Fruit fly (Drosophila melanogaster) whole organism, prepupa: ENCODE data around the gene org-1.

Experiments used
- Blimp-1 ChIP-seq: fragments of 200-800 bp; sonication (Bioruptor generic); optimal IDR thresholded peaks from 3 replicates; lab custom pipeline; 2017; ENCODE audit warnings: missing biosample characterization, missing genetic modification characterization, mild to moderate bottlenecking, moderate library complexity, missing genetic modification reagents
- CG10631 ChIP-seq: fragments of 200-800 bp; sonication (Bioruptor generic); optimal IDR thresholded peaks from 2 replicates; lab custom pipeline; 2016; ENCODE audit warnings: missing biosample characterization, missing genetic modification characterization
- CG11762 ChIP-seq: fragments of 200-800 bp; sonication (Bioruptor generic); optimal IDR thresholded peaks from 3 replicates; lab custom pipeline; 2016; ENCODE audit warnings: missing biosample characterization, missing genetic modification characterization; ENCODE audit not compliant: insufficient read depth
- CG1621 ChIP-seq: fragments of 200-800 bp; sonication (Bioruptor generic); optimal IDR thresholded peaks from 3 replicates; lab custom pipeline; 2018; ENCODE audit warnings: missing biosample characterization, mild to moderate bottlenecking, missing genetic modification characterization
- CG16779 ChIP-seq: fragments of 200-800 bp; sonication (Bioruptor generic); optimal IDR thresholded peaks from 3 replicates; lab custom pipeline; 2017; ENCODE audit warnings: missing biosample characterization, mild to moderate bottlenecking, missing genetic modification characterization
- CG31627 ChIP-seq: fragments of 200-800 bp; sonication (Bioruptor generic); optimal IDR thresholded peaks from 3 replicates; lab custom pipeline; 2016; ENCODE audit warnings: missing biosample characterization, missing genetic modification characterization
- CG3919 ChIP-seq: fragments of 200-800 bp; sonication (Bioruptor generic); optimal IDR thresholded peaks from 3 replicates; lab custom pipeline; 2016; ENCODE audit warnings: missing biosample characterization, missing genetic modification characterization
- CG6163 ChIP-seq: fragments of 200-800 bp; sonication (Bioruptor generic); IDR thresholded peaks from 3 replicates; pipeline ENCODE4 v1.3.6; 2022; ENCODE audit warnings: missing biosample characterization, missing genetic modification characterization
- CG6792 ChIP-seq: fragments of 200-800 bp; sonication (Bioruptor generic); optimal IDR thresholded peaks from 3 replicates; lab custom pipeline; 2016; ENCODE audit warnings: missing biosample characterization, missing genetic modification characterization
- CG6808 ChIP-seq: fragments of 200-800 bp; sonication (Bioruptor generic); optimal IDR thresholded peaks from 3 replicates; lab custom pipeline; 2017; ENCODE audit warnings: missing biosample characterization, missing genetic modification characterization, mild to moderate bottlenecking, moderate library complexity, missing genetic modification reagents
- CG8319 ChIP-seq: fragments of 200-800 bp; sonication (Bioruptor generic); optimal IDR thresholded peaks from 3 replicates; lab custom pipeline; 2016; ENCODE audit warnings: missing biosample characterization, missing genetic modification characterization
- CG9139 ChIP-seq: fragments of 200-800 bp; sonication (Bioruptor generic); optimal IDR thresholded peaks from 3 replicates; lab custom pipeline; 2017; ENCODE audit warnings: missing biosample characterization, mild to moderate bottlenecking, missing genetic modification characterization
- Eip75B ChIP-seq: fragments of 200-800 bp; sonication (Bioruptor generic); optimal IDR thresholded peaks from 3 replicates; lab custom pipeline; 2016; ENCODE audit warnings: missing biosample characterization, missing genetic modification characterization
- Eip78C ChIP-seq: fragments of 200-800 bp; sonication (Bioruptor generic); peaks from one replicate; lab custom pipeline; 2016; ENCODE audit warnings: missing biosample characterization, missing genetic modification characterization
- Ets21C ChIP-seq: fragments of 200-800 bp; sonication (Bioruptor generic); optimal IDR thresholded peaks from 3 replicates; lab custom pipeline; 2016; ENCODE audit warnings: missing biosample characterization, missing genetic modification characterization
- Ets96B ChIP-seq: fragments of 200-800 bp; optimal IDR thresholded peaks from 2 replicates; lab custom pipeline; 2019; ENCODE audit warnings: missing biosample characterization, mild to moderate bottlenecking, missing genetic modification characterization, moderate library complexity
- Hr38 ChIP-seq: sonication (Bioruptor generic); optimal IDR thresholded peaks from 2 replicates; lab custom pipeline; 2016; ENCODE audit warnings: missing biosample characterization, missing genetic modification characterization
- Hr39 ChIP-seq: fragments of 200-800 bp; sonication (Bioruptor generic); optimal IDR thresholded peaks from 2 replicates; lab custom pipeline; 2016; ENCODE audit warnings: missing biosample characterization, missing genetic modification characterization
- Hr4 ChIP-seq: fragments of 200-800 bp; sonication (Bioruptor generic); optimal IDR thresholded peaks from 3 replicates; lab custom pipeline; 2016; ENCODE audit warnings: missing biosample characterization, missing genetic modification characterization
- Met ChIP-seq: fragments of 200-800 bp; sonication (Bioruptor generic); optimal IDR thresholded peaks from 3 replicates; lab custom pipeline; 2016; ENCODE audit warnings: missing biosample characterization, missing genetic modification characterization
- OdsH ChIP-seq: fragments of 200-800 bp; sonication (Bioruptor generic); optimal IDR thresholded peaks from 3 replicates; lab custom pipeline; 2016; ENCODE audit warnings: missing biosample characterization, missing genetic modification characterization
- Smox ChIP-seq: fragments of 200-800 bp; sonication (Bioruptor generic); optimal IDR thresholded peaks from 3 replicates; lab custom pipeline; 2016; ENCODE audit warnings: missing biosample characterization, missing genetic modification characterization
- Sox102F ChIP-seq: fragments of 200-800 bp; sonication (Bioruptor generic); optimal IDR thresholded peaks from 2 replicates; lab custom pipeline; 2016; ENCODE audit warnings: missing biosample characterization, mild to moderate bottlenecking, missing genetic modification characterization
- Sox14 ChIP-seq: fragments of 200-800 bp; sonication (Bioruptor generic); optimal IDR thresholded peaks from 3 replicates; lab custom pipeline; 2016; ENCODE audit warnings: missing biosample characterization, missing genetic modification characterization
- acj6 ChIP-seq: fragments of 200-800 bp; sonication (Bioruptor generic); optimal IDR thresholded peaks from 3 replicates; lab custom pipeline; 2016; ENCODE audit warnings: missing biosample characterization, missing genetic modification characterization
- eg ChIP-seq: fragments of 200-800 bp; sonication (Bioruptor generic); IDR thresholded peaks from 3 replicates; pipeline ENCODE4 v1.3.6; 2022; ENCODE audit warnings: missing biosample characterization, missing genetic modification characterization
- esn ChIP-seq: fragments of 200-800 bp; sonication (Bioruptor generic); optimal IDR thresholded peaks from 2 replicates; lab custom pipeline; 2016; ENCODE audit warnings: missing biosample characterization, mild to moderate bottlenecking, missing genetic modification characterization, moderate library complexity
- fd59A ChIP-seq: fragments of 200-800 bp; sonication (Bioruptor generic); optimal IDR thresholded peaks from 2 replicates; lab custom pipeline; 2017; ENCODE audit warnings: missing biosample characterization, mild to moderate bottlenecking, missing genetic modification characterization, missing genetic modification reagents
- fd85E ChIP-seq: fragments of 200-800 bp; sonication (Bioruptor generic); optimal IDR thresholded peaks from 3 replicates; lab custom pipeline; 2016; ENCODE audit warnings: missing biosample characterization, missing genetic modification characterization
- fkh ChIP-seq: fragments of 200-800 bp; sonication (Bioruptor generic); optimal IDR thresholded peaks from 3 replicates; lab custom pipeline; 2017; ENCODE audit warnings: missing biosample characterization, mild to moderate bottlenecking, missing genetic modification characterization, moderate library complexity
- net ChIP-seq: fragments of 200-800 bp; sonication (Bioruptor generic); optimal IDR thresholded peaks from 3 replicates; lab custom pipeline; 2016; ENCODE audit warnings: missing biosample characterization, missing genetic modification characterization
- salr ChIP-seq, 2 experiments: fragments of 200-800 bp; sonication (Bioruptor generic); optimal IDR thresholded peaks; 3 replicates each; lab custom pipeline; 2016 to 2018; ENCODE audit warnings: missing biosample characterization in 2 of 2, missing genetic modification characterization in 2 of 2, mild to moderate bottlenecking in 1 of 2
- ss ChIP-seq, 2 experiments: fragments of 200-800 bp; sonication (Bioruptor generic); optimal IDR thresholded peaks; 2 replicates in 1 of 2; 3 replicates in 1 of 2; lab custom pipeline; 2017 to 2018; ENCODE audit warnings: mild to moderate bottlenecking in 2 of 2, missing biosample characterization in 2 of 2, missing genetic modification characterization in 2 of 2, moderate library complexity in 1 of 2
- svp ChIP-seq: fragments of 200-800 bp; sonication (Bioruptor generic); peaks from one replicate; lab custom pipeline; 2016; ENCODE audit warnings: missing biosample characterization, missing genetic modification characterization

Gene org-1

DNA sequence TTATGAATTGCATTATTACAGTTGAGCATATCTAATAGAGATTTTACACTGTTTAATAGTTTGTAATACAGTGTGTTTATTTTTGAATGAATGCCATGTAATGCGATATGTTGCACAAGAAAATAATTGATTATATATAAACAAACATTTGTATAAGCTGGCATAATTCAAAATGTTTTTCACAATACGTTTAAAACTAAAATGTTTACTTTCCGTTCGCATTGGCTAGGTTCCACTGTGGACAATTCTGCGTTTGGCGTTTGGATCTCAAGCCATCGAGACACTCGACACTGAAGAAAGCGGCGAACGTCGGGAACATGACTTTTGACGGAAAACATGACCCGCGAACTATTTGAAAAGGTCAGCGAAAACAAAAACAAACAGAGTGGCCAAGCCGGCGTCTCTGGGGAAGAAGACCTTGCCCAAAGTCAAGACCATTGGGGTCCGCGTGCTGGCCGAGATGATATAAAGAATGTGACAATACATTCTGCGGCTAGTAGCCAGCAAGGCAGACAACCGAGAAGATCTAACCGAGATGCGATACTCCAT lies 18.5 kb upstream of the org-1 start, which contains the start of gene Cp7Fb:
Gene Cp7Fb, plus strand, starts transcription at position 499 of the 549 bp plus-strand sequence.
- TF ChIP-seq Smox (GFP tag; lab: Kevin White, UChicago) (no peak), ss (GFP tag; optimal IDR thresholded peaks at IDR 0.05; lab: Kevin White, UChicago) (no peak)
- TF ChIP-seq, all 60 proteins: peak for 0

DNA sequence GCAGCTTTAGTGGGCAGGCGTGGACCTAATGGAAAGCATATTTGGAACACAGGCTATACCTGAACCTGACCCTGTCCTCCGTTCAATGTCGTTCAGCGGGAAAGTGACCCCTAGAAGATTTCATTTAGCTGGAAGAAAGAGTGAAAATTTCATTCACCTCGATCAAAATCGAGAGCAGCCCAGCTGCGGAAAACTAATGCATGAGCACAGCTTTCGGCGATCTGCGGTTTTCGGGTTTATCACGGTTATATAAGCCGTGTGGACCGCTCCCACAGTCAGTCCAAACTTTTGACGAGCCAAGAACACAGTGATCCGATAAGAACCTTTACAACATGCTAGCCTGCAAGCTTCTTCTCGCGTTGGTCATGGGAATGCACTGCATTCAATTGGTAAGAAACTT lies 15.7 kb upstream of the org-1 start, which contains the start of gene Cp7Fa:
Gene Cp7Fa, plus strand, starts transcription at position 301 of the 400 bp plus-strand sequence.
- TF ChIP-seq CG6792 (GFP tag; lab: Kevin White, UChicago) (no peak), CG6808 (GFP tag; lab: Kevin White, UChicago) (no peak), CG1621 (tag; lab: Kevin White, UChicago) (no peak), eg (no peak), Smox (GFP tag; lab: Kevin White, UChicago) (no peak)

DNA sequence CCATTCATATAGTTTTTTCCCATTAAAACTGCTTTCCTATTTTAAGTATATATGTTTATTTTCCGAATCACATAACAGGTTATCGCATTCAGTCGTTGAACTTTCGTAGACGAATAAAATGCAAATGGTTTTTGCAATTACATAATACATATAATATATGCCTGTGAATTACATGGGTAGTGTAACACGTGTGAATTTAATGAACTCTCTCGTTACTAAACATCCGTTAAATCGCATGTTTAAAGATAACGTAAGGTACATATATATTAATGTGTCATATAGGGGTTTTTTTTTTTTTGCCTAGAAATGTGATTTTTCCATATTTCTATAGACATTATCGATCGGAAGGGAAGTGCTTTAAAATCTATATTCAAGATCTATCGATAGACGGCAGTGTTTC lies 14.7 kb upstream of the org-1 start:
- TF ChIP-seq fd85E (GFP tag; lab: Kevin White, UChicago) (no peak), fkh (GFP tag; lab: Kevin White, UChicago) (no peak), net (GFP tag; lab: Kevin White, UChicago) (no peak), CG6808 (GFP tag; lab: Kevin White, UChicago) (no peak), Ets96B (tag; lab: Kevin White, UChicago) (no peak)

DNA sequence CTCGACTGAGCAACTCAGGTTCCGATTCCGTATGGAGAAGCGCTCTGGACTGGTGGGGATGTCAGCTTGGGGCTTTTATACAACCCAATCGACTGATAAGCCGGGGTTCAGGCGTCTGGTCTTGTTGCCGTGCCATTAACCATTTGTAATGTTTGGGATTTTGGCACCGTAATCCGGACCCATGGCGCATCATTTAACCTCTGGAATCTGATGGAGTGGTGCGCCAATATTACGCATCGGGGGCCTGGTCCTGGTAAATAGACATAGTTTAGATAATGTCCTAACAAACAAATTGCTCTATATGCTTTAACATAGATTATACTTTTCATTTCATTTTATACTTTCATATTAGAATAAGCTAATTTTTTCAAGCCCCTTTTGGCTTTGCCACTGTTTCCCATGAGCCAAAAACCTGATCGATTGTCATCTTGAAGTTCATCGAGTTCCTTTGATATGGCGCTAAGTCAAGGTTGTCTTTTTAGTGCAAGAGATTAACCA lies 14.1 kb upstream of the org-1 start, which contains the start of gene CG12116:
Gene CG12116, minus strand, starts transcription at position 51 of the 498 bp plus-strand sequence.
- TF ChIP-seq salr (GFP tag; optimal IDR thresholded peaks at IDR 0.05; lab: Kevin White, UChicago), result no peak
- no peak for TF ChIP-seq esn (GFP tag; lab: Kevin White, UChicago)
- no peak for TF ChIP-seq Eip75B (GFP tag; lab: Kevin White, UChicago)
- no peak for TF ChIP-seq Hr38 (GFP tag; lab: Kevin White, UChicago)
- peak; percentile 18 for TF ChIP-seq Smox (GFP tag; lab: Kevin White, UChicago)
- no peak for TF ChIP-seq fd59A (GFP tag; lab: Kevin White, UChicago)
- no peak for TF ChIP-seq ss (GFP tag; optimal IDR thresholded peaks at IDR 0.05; lab: Kevin White, UChicago)
- TF ChIP-seq Hr4 (GFP tag; lab: Kevin White, UChicago), result no peak
- no peak for TF ChIP-seq Blimp-1 (GFP tag; lab: Kevin White, UChicago)
- no peak for TF ChIP-seq CG11762 (GFP tag; lab: Kevin White, UChicago)
- TF ChIP-seq fkh (GFP tag; lab: Kevin White, UChicago), result no peak
- peak; percentile 13 for TF ChIP-seq Met (GFP tag; lab: Kevin White, UChicago)
- TF ChIP-seq Sox102F, result peak; percentile 18
- no peak for TF ChIP-seq Ets21C (GFP tag; lab: Kevin White, UChicago)
- no peak for TF ChIP-seq Eip78C (GFP tag; lab: Kevin White, UChicago)
- no peak for TF ChIP-seq acj6 (GFP tag; lab: Kevin White, UChicago)
- no peak for TF ChIP-seq eg
- no peak for TF ChIP-seq CG6163 (GFP tag; lab: Robert Waterston, UW)
- TF ChIP-seq OdsH (GFP tag; lab: Kevin White, UChicago), result no peak
- TF ChIP-seq svp (GFP tag; lab: Kevin White, UChicago), result peak; percentile 98
- no peak for TF ChIP-seq CG8319 (GFP tag; lab: Kevin White, UChicago)
- TF ChIP-seq Sox14, result no peak
- peak; percentile 24 for TF ChIP-seq Hr39 (GFP tag; lab: Kevin White, UChicago)
- TF ChIP-seq CG3919 (GFP tag; lab: Kevin White, UChicago), result no peak
- no peak for TF ChIP-seq CG16779 (tag; lab: Kevin White, UChicago)
- no peak for TF ChIP-seq CG10631
- TF ChIP-seq CG31627 (GFP tag; lab: Kevin White, UChicago), result peak; percentile 7
- TF ChIP-seq Ets96B (tag; lab: Kevin White, UChicago), result no peak
- TF ChIP-seq CG9139 (GFP tag; lab: Kevin White, UChicago), result no peak
